Fruit fly (Drosophila melanogaster) whole organism, embryonic: ENCODE measurements around the gene Vps13D.

Experiments used
- Bgb ChIP-seq: fragments of 200-800 bp; sonication (Bioruptor generic); IDR thresholded peaks from 2 replicates; pipeline ENCODE4 v1.3.6; 2022; ENCODE audit warnings: missing biosample characterization, missing genetic modification characterization; ENCODE audit not compliant: partially characterized antibody
- Blimp-1 ChIP-seq: fragments of 200-800 bp; sonication (Bioruptor generic); optimal IDR thresholded peaks from 3 replicates; lab custom pipeline; 2018; ENCODE audit warnings: missing biosample characterization, missing genetic modification characterization, mild to moderate bottlenecking, moderate library complexity, missing genetic modification reagents
- CG1024 ChIP-seq: fragments of 200-800 bp; sonication (Bioruptor generic); IDR thresholded peaks from 2 replicates; pipeline ENCODE4 v1.3.6; 2022; ENCODE audit warnings: missing biosample characterization, missing genetic modification characterization
- CG12659 ChIP-seq: fragments of 200-800 bp; sonication (Bioruptor generic); optimal IDR thresholded peaks from 3 replicates; lab custom pipeline; 2017; ENCODE audit warnings: mild to moderate bottlenecking, missing biosample characterization, missing genetic modification reagents, missing genetic modification characterization
- CG14965 ChIP-seq: fragments of 200-800 bp; sonication (Bioruptor generic); optimal IDR thresholded peaks from 2 replicates; lab custom pipeline; 2016; ENCODE audit warnings: missing biosample characterization, missing genetic modification characterization, borderline replicate concordance
- CG1603 ChIP-seq: fragments of 200-800 bp; sonication (Bioruptor generic); optimal IDR thresholded peaks from 2 replicates; lab custom pipeline; 2019; ENCODE audit warnings: missing biosample characterization, mild to moderate bottlenecking, missing genetic modification characterization, moderate library complexity
- CG17359 ChIP-seq: fragments of 200-800 bp; sonication (Bioruptor generic); optimal IDR thresholded peaks from 3 replicates; lab custom pipeline; 2018; ENCODE audit warnings: missing biosample characterization, mild to moderate bottlenecking, missing genetic modification characterization, moderate library complexity
- CG18262 ChIP-seq: fragments of 200-800 bp; optimal IDR thresholded peaks from 3 replicates; lab custom pipeline; 2019; ENCODE audit warnings: missing biosample characterization, mild to moderate bottlenecking, missing genetic modification characterization, moderate library complexity
- CG18619 ChIP-seq: fragments of 200-800 bp; sonication (Bioruptor generic); optimal IDR thresholded peaks from 3 replicates; lab custom pipeline; 2017; ENCODE audit warnings: missing biosample characterization, mild to moderate bottlenecking, missing genetic modification characterization
- CG18764 ChIP-seq: fragments of 200-800 bp; sonication (Bioruptor generic); optimal IDR thresholded peaks from 3 replicates; lab custom pipeline; 2016; ENCODE audit warnings: missing biosample characterization, missing genetic modification characterization
- CG31441 ChIP-seq: fragments of 200-800 bp; sonication (Bioruptor generic); IDR thresholded peaks from 2 replicates; pipeline ENCODE4 v1.3.6; 2022; ENCODE audit warnings: missing biosample characterization, missing genetic modification characterization
- CG34376 ChIP-seq: fragments of 200-800 bp; sonication (Bioruptor generic); optimal IDR thresholded peaks from 2 replicates; lab custom pipeline; 2018; ENCODE audit warnings: missing biosample characterization, mild to moderate bottlenecking, missing genetic modification characterization
- CG4617 ChIP-seq: fragments of 200-800 bp; sonication (Bioruptor generic); optimal IDR thresholded peaks from 3 replicates; lab custom pipeline; 2016; ENCODE audit warnings: missing biosample characterization, missing genetic modification characterization, borderline replicate concordance
- CG4730 ChIP-seq: fragments of 200-800 bp; sonication (Bioruptor generic); IDR thresholded peaks from 2 replicates; pipeline ENCODE4 v1.3.6; 2022; ENCODE audit warnings: missing biosample characterization, missing genetic modification characterization
- CG5245 ChIP-seq: fragments of 200-800 bp; sonication (Bioruptor generic); optimal IDR thresholded peaks from 3 replicates; lab custom pipeline; 2016; ENCODE audit warnings: missing biosample characterization, missing genetic modification characterization
- Dad ChIP-seq: fragments of 200-800 bp; sonication (Bioruptor generic); optimal IDR thresholded peaks from 3 replicates; lab custom pipeline; 2016; ENCODE audit warnings: missing biosample characterization, missing genetic modification characterization
- Dref ChIP-seq: fragments of 200-800 bp; sonication (Bioruptor generic); IDR thresholded peaks from 2 replicates; pipeline ENCODE4 v1.3.6; 2022; ENCODE audit warnings: missing biosample characterization, missing genetic modification characterization
- Drgx ChIP-seq: fragments of 200-800 bp; sonication (Bioruptor generic); IDR thresholded peaks from 2 replicates; pipeline ENCODE4 v1.3.6; 2022; ENCODE audit warnings: missing biosample characterization, missing genetic modification characterization
- Gug ChIP-seq: fragments of 200-800 bp; sonication (Bioruptor generic); IDR thresholded peaks from 4 replicates; pipeline ENCODE4 v1.3.6; 2022; ENCODE audit warnings: missing biosample characterization, missing genetic modification characterization
- Jarid2 ChIP-seq: fragments of 200-800 bp; sonication (Bioruptor generic); optimal IDR thresholded peaks from 3 replicates; lab custom pipeline; 2017; ENCODE audit warnings: mild to moderate bottlenecking, missing biosample characterization, missing genetic modification reagents, missing genetic modification characterization
- Meics ChIP-seq: fragments of 200-800 bp; sonication (Bioruptor generic); optimal IDR thresholded peaks from 2 replicates; lab custom pipeline; 2017; ENCODE audit warnings: missing biosample characterization, mild to moderate bottlenecking, missing genetic modification characterization
- Rfx ChIP-seq: fragments of 200-800 bp; sonication (Bioruptor generic); IDR thresholded peaks from 2 replicates; pipeline ENCODE4 v1.3.6; 2022; ENCODE audit warnings: missing biosample characterization, missing genetic modification characterization
- Trl ChIP-seq, 3 experiments: fragments of >200 bp in 2 of 3; fragments of 200-800 bp in 1 of 3; sonication (Bioruptor generic) in 1 of 3; optimal IDR thresholded peaks; 2 replicates in 1 of 3; 3 replicates in 2 of 3; lab custom pipeline; 2016 to 2017; ENCODE audit warnings: missing biosample characterization in 1 of 3, missing genetic modification characterization in 1 of 3
- Vsx1 ChIP-seq: fragments of 200-800 bp; sonication (Bioruptor generic); optimal IDR thresholded peaks from 2 replicates; lab custom pipeline; 2017; ENCODE audit warnings: missing biosample characterization, mild to moderate bottlenecking, missing genetic modification characterization, missing genetic modification reagents
- ab ChIP-seq: fragments of 200-800 bp; sonication (Bioruptor generic); optimal IDR thresholded peaks from 2 replicates; lab custom pipeline; 2016; ENCODE audit warnings: missing biosample characterization, missing genetic modification characterization
- ara ChIP-seq: fragments of 200-800 bp; sonication (Bioruptor generic); IDR thresholded peaks from 2 replicates; pipeline ENCODE4 v1.3.6; 2022; ENCODE audit warnings: missing biosample characterization, missing genetic modification characterization
- corto ChIP-seq: fragments of 200-800 bp; sonication (Bioruptor generic); optimal IDR thresholded peaks from 2 replicates; lab custom pipeline; 2016; ENCODE audit warnings: missing biosample characterization, mild to moderate bottlenecking, missing genetic modification characterization, moderate library complexity
- ems ChIP-seq: fragments of 200-800 bp; sonication (Bioruptor generic); optimal IDR thresholded peaks from 3 replicates; lab custom pipeline; 2016; ENCODE audit warnings: missing biosample characterization, missing genetic modification characterization
- ftz-f1 ChIP-seq: fragments of 200-800 bp; sonication (Bioruptor generic); optimal IDR thresholded peaks from 2 replicates; lab custom pipeline; 2016; ENCODE audit warnings: missing biosample characterization, missing genetic modification characterization
- gem ChIP-seq: fragments of 200-800 bp; sonication (Bioruptor generic); optimal IDR thresholded peaks from 2 replicates; lab custom pipeline; 2019; ENCODE audit warnings: missing biosample characterization, mild to moderate bottlenecking, missing genetic modification characterization, moderate library complexity
- inv ChIP-seq: fragments of 200-800 bp; sonication (Bioruptor generic); IDR thresholded peaks from 2 replicates; pipeline ENCODE4 v1.3.6; 2022; ENCODE audit warnings: missing biosample characterization, missing genetic modification characterization; ENCODE audit not compliant: partially characterized antibody
- lbe ChIP-seq: fragments of 200-800 bp; sonication (Bioruptor generic); optimal IDR thresholded peaks from 2 replicates; lab custom pipeline; 2016; ENCODE audit warnings: missing biosample characterization, mild to moderate bottlenecking, missing genetic modification characterization
- prd ChIP-seq, 3 experiments: fragments of >200 bp in 2 of 3; fragments of 200-800 bp in 1 of 3; sonication (Bioruptor generic) in 1 of 3; optimal IDR thresholded peaks in 2 of 3; IDR thresholded peaks in 1 of 3; 2 replicates in 2 of 3; 3 replicates in 1 of 3; pipeline versions ENCODE4 v1.3.6 to Lab custom; 2017 to 2022; ENCODE audit warnings: missing biosample characterization in 1 of 3, missing genetic modification characterization in 1 of 3
- sens ChIP-seq: fragments of 200-800 bp; sonication (Bioruptor generic); peaks from one replicate; lab custom pipeline; 2016; ENCODE audit warnings: missing biosample characterization, missing genetic modification characterization
- slbo ChIP-seq: fragments of 200-800 bp; sonication (Bioruptor generic); IDR thresholded peaks from 2 replicates; pipeline ENCODE4 v1.3.6; 2022; ENCODE audit warnings: missing biosample characterization, missing genetic modification characterization
- sug ChIP-seq: fragments of 200-800 bp; optimal IDR thresholded peaks from 2 replicates; lab custom pipeline; 2019; ENCODE audit warnings: missing biosample characterization, mild to moderate bottlenecking, missing genetic modification characterization, moderate library complexity
- tin ChIP-seq: fragments of 200-800 bp; sonication (Bioruptor generic); optimal IDR thresholded peaks from 3 replicates; lab custom pipeline; 2016; ENCODE audit warnings: missing biosample characterization, missing genetic modification characterization
- tll ChIP-seq, 2 experiments: fragments of 200-800 bp in 1 of 2; fragments of >200 bp in 1 of 2; sonication (Bioruptor generic) in 1 of 2; optimal IDR thresholded peaks; 2 replicates each; lab custom pipeline; 2017 to 2019; ENCODE audit warnings: missing biosample characterization in 2 of 2, missing genetic modification characterization in 2 of 2, mild to moderate bottlenecking in 1 of 2, moderate library complexity in 1 of 2
- wek ChIP-seq: fragments of 200-800 bp; sonication (Bioruptor generic); optimal IDR thresholded peaks from 3 replicates; lab custom pipeline; 2018; ENCODE audit warnings: missing biosample characterization, mild to moderate bottlenecking, missing genetic modification characterization, moderate library complexity
- z ChIP-seq: fragments of 200-800 bp; sonication (Bioruptor generic); IDR thresholded peaks from 3 replicates; pipeline ENCODE4 v1.3.6; 2022; ENCODE audit warnings: missing biosample characterization, missing genetic modification characterization
- zen2 ChIP-seq: fragments of 200-800 bp; sonication (Bioruptor generic); IDR thresholded peaks from 3 replicates; pipeline ENCODE4 v1.3.6; 2022; ENCODE audit warnings: missing biosample characterization, missing genetic modification characterization; ENCODE audit not compliant: partially characterized antibody

Vps13D gene

dm6 chr3L:12772740-12773686 is 18.2 kb downstream of the Vps13D start, which contains the start of gene Hip1 (continued):
- no peak for TF ChIP-seq prd (optimal IDR thresholded peaks at IDR 0.05; lab: Kevin White, UChicago)
- no peak for TF ChIP-seq prd (GFP tag; IDR thresholded peaks at IDR 0.05; lab: Robert Waterston, UW)
- no peak for TF ChIP-seq CG4617
- TF ChIP-seq tin (GFP tag; lab: Kevin White, UChicago), result no peak
- TF ChIP-seq CG17359 (tag; lab: Kevin White, UChicago), result no peak
- no peak for TF ChIP-seq CG12659 (GFP tag; lab: Kevin White, UChicago)
- TF ChIP-seq CG5245 (GFP tag; lab: Kevin White, UChicago), result no peak
- TF ChIP-seq CG18619, result no peak

dm6 chr3L:12778616-12779015 is 23.8 kb downstream of the Vps13D start, which contains the start of gene CG32106:
Gene CG32106 (minus strand): TSS chr3L:12778716.
- TF ChIP-seq ems (GFP tag; lab: Kevin White, UChicago) (no peak), CG4730 (GFP tag; lab: Robert Waterston, UW) (no peak), ftz-f1 (GFP tag; lab: Kevin White, UChicago) (no peak), Vsx1 (no peak), Dref (GFP tag; lab: Robert Waterston, UW) (no peak), CG18764 (GFP tag; lab: Kevin White, UChicago) (no peak), gem (tag; lab: Kevin White, UChicago) (no peak), CG14965 (GFP tag; lab: Kevin White, UChicago) (no peak)
- TF ChIP-seq, all 482 proteins: peak for 0

- TF ChIP-seq CG31441 (GFP tag; lab: Robert Waterston, UW), result no peak
- TF ChIP-seq Rfx (GFP tag; lab: Robert Waterston, UW), result no peak
- no peak for TF ChIP-seq wek (GFP tag; lab: Kevin White, UChicago)
- TF ChIP-seq sens (GFP tag; lab: Kevin White, UChicago), result no peak
- TF ChIP-seq Gug (GFP tag; lab: Robert Waterston, UW), result no peak
These were observed 26.1 kb downstream of the Vps13D start, which contains the start of the genes CG10969 and CG17666 for dm6 chr3L:12780997-12781396. Gene CG10969 (minus strand): TSS chr3L:12781097. Gene CG17666 (plus strand): TSS chr3L:12781325.

- no peak for TF ChIP-seq inv
- TF ChIP-seq tin (GFP tag; lab: Kevin White, UChicago), result no peak
- TF ChIP-seq zen2, result peak; percentile 21; the same call in 1 of the 3 replicates
- no peak for TF ChIP-seq Dad (GFP tag; lab: Kevin White, UChicago)
- TF ChIP-seq sug (tag; lab: Kevin White, UChicago), result peak; percentile 11
- TF ChIP-seq Meics (GFP tag; lab: Kevin White, UChicago), result no peak
- peak; percentile 47; the same call in 1 of the 3 replicates for TF ChIP-seq z (GFP tag; lab: Robert Waterston, UW)
- peak; percentile 31; the same call in 1 of the 2 replicates for TF ChIP-seq Drgx (GFP tag; lab: Robert Waterston, UW)
- peak; percentile 62 for TF ChIP-seq lbe (GFP tag; lab: Kevin White, UChicago)
- peak; percentile 21 for TF ChIP-seq CG34376 (GFP tag; lab: Kevin White, UChicago)
- TF ChIP-seq Jarid2 (GFP tag; lab: Kevin White, UChicago), result peak; percentile 67
- peak; percentile 68 to 87 for TF ChIP-seq Trl (optimal IDR thresholded peaks at IDR 0.05; lab: Kevin White, UChicago)
- TF ChIP-seq Trl (GFP tag; optimal IDR thresholded peaks at IDR 0.05; lab: Kevin White, UChicago), result no peak
- no peak for TF ChIP-seq ara
- TF ChIP-seq slbo, result no peak
- TF ChIP-seq tll (GFP tag; optimal IDR thresholded peaks at IDR 0.05; lab: Kevin White, UChicago), result no peak
- TF ChIP-seq Bgb (GFP tag; lab: Robert Waterston, UW), result peak; percentile 24; the same call in 1 of the 2 replicates
- no peak for TF ChIP-seq ab (GFP tag; lab: Kevin White, UChicago)
- peak; percentile 53 for TF ChIP-seq Blimp-1
- TF ChIP-seq CG1603, result no peak
- peak; percentile 13 for TF ChIP-seq corto
- no peak for TF ChIP-seq CG1024 (GFP tag; lab: Robert Waterston, UW)
- TF ChIP-seq CG18262 (tag; lab: Kevin White, UChicago), result no peak
These were observed 35.1 kb downstream of the Vps13D start, which contains the start of gene CG42709 for dm6 chr3L:12789875-12790373. Gene CG42709 (plus strand): TSS chr3L:12790192.
